Fruit fly (Drosophila melanogaster): ENCODE results near the gene CG17734.

dm6 chr3R:11257537-11257936 lies 13.7 kb upstream of the CG17734 start:
- TF ChIP-seq CG17568 (GFP tag; optimal IDR thresholded peaks at IDR 0.05) (no peak), E2f2 (GFP tag; IDR thresholded peaks at IDR 0.05) (no peak), CG32532 (GFP tag; IDR thresholded peaks at IDR 0.05) (no peak), bowl (GFP tag; IDR thresholded peaks at IDR 0.05) (no peak), bsh (GFP tag; optimal IDR thresholded peaks at IDR 0.05) (no peak), CG33557 (GFP tag; optimal IDR thresholded peaks at IDR 0.05) (no peak), hbn (GFP tag; IDR thresholded peaks at IDR 0.05; ENCODE audit: partially characterized antibody) (no peak), CG16815 (GFP tag; optimal IDR thresholded peaks at IDR 0.05) (no peak), CG43689 (GFP tag; IDR thresholded peaks at IDR 0.05) (no peak), Rfx (GFP tag; IDR thresholded peaks at IDR 0.05) (no peak), CG4730 (GFP tag; IDR thresholded peaks at IDR 0.05) (no peak), CG3065 (GFP tag; optimal IDR thresholded peaks at IDR 0.05) (no peak), NC2β (GFP tag; optimal IDR thresholded peaks at IDR 0.05) (no peak)
